Worm (Caenorhabditis elegans) whole organism, L1 larva: ENCODE measurements around the gene F33D4.6.

Experiments
- ceh-82 ChIP-seq, 3 experiments: fragments of 150-350 bp in 1 of 3; sonication (generic microtip) in 2 of 3; optimal IDR thresholded peaks; 2 replicates each; lab custom pipeline; 2014 to 2017; ENCODE audit warnings: missing biosample characterization in 3 of 3, missing genetic modification characterization in 3 of 3
- lin-14 ChIP-seq: fragments of 200-800 bp; sonication (Bioruptor generic); optimal IDR thresholded peaks from 2 replicates; lab custom pipeline; 2018; ENCODE audit warnings: mild to moderate bottlenecking, missing genetic modification characterization, moderate library complexity, missing compliant biosample characterization
- mab-9 ChIP-seq: fragments of 200-800 bp; sonication (Bioruptor generic); IDR thresholded peaks from 2 replicates; pipeline ENCODE4 v1.3.6; 2022; ENCODE audit warnings: missing genetic modification reagents, missing genetic modification characterization, missing compliant biosample characterization
- mef-2 ChIP-seq: fragments of 150-350 bp; optimal IDR thresholded peaks from 2 replicates; lab custom pipeline; 2014; ENCODE audit warnings: missing biosample characterization, missing genetic modification characterization
- nhr-11 ChIP-seq: fragments of 150-350 bp; optimal IDR thresholded peaks from 2 replicates; lab custom pipeline; 2014; ENCODE audit warnings: missing biosample characterization, missing genetic modification characterization
- swsn-7 ChIP-seq: sonication (generic microtip); optimal IDR thresholded peaks from 2 replicates; lab custom pipeline; 2016; ENCODE audit warnings: missing genetic modification characterization, missing compliant biosample characterization
- tlp-1 ChIP-seq: fragments of 150-350 bp; optimal IDR thresholded peaks from 2 replicates; lab custom pipeline; 2014; ENCODE audit warnings: missing biosample characterization, missing genetic modification characterization

The F33D4.6 gene

ce11 chrIV:7674874-7675273 is 42.9 kb downstream of the F33D4.6 start, which contains the start of gene itr-1:
itr-1 (plus strand) TSS chrIV:7675174.
- no peak for TF ChIP-seq mab-9 (GFP tag; lab: Robert Waterston, UW)
- TF ChIP-seq lin-14 (GFP tag; lab: Kevin White, UChicago), result peak; percentile 29
- TF ChIP-seq mef-2 (tag; lab: Kevin White, UChicago), result no peak

ce11 chrIV:7672872-7673271 is 44.9 kb downstream of the F33D4.6 start, which contains the start of gene C08G9.2:
C08G9.2 (minus strand) TSS chrIV:7672972.
- TF ChIP-seq nhr-11 (tag; lab: Kevin White, UChicago) (no peak), ceh-82 (tag; optimal IDR thresholded peaks at IDR 0.05; lab: Kevin White, UChicago) (no peak), swsn-7 (tag; lab: Kevin White, UChicago) (no peak), tlp-1 (tag; lab: Kevin White, UChicago) (no peak)
